Worm (Caenorhabditis elegans): Measurements from ENCODE around the gene unc-103.

Gene unc-103

ce11 chrIII:4151548-4152104, 36.4 kb downstream of the unc-103 start, which contains the start of the genes wht-3 and har-1 (continued):
- no peak for TF ChIP-seq hlh-4 (tag; optimal IDR thresholded peaks at IDR 0.05)
- no peak for TF ChIP-seq nhr-20 (tag; optimal IDR thresholded peaks at IDR 0.05)
- TF ChIP-seq mdl-1 (tag; optimal IDR thresholded peaks at IDR 0.05), result no peak
- TF ChIP-seq aly-2 (tag; optimal IDR thresholded peaks at IDR 0.05), result no peak
- TF ChIP-seq snpc-4 (tag; optimal IDR thresholded peaks at IDR 0.05), result no peak
- no peak for TF ChIP-seq nhr-90 (tag; optimal IDR thresholded peaks at IDR 0.05; ENCODE audit: poor library complexity)
- no peak for TF ChIP-seq egl-13 (tag; optimal IDR thresholded peaks at IDR 0.05)
- TF ChIP-seq ztf-11 (tag; optimal IDR thresholded peaks at IDR 0.05), result no peak
- no peak for TF ChIP-seq ces-1 (GFP tag; optimal IDR thresholded peaks at IDR 0.05)
- no peak for TF ChIP-seq lin-14 (GFP tag; optimal IDR thresholded peaks at IDR 0.05)
- TF ChIP-seq egl-27 (tag; optimal IDR thresholded peaks at IDR 0.05), result no peak
- TF ChIP-seq zip-4 (GFP tag; optimal IDR thresholded peaks at IDR 0.05), result peak; percentile 26
- no peak for TF ChIP-seq mab-9 (GFP tag; IDR thresholded peaks at IDR 0.05)
- TF ChIP-seq fkh-10 (GFP tag; optimal IDR thresholded peaks at IDR 0.05), result no peak
- TF ChIP-seq hlh-17 (GFP tag; optimal IDR thresholded peaks at IDR 0.05; ENCODE audit: borderline replicate concordance), result no peak
- TF ChIP-seq C34B4.2 (tag; optimal IDR thresholded peaks at IDR 0.05), result no peak

DNA sequence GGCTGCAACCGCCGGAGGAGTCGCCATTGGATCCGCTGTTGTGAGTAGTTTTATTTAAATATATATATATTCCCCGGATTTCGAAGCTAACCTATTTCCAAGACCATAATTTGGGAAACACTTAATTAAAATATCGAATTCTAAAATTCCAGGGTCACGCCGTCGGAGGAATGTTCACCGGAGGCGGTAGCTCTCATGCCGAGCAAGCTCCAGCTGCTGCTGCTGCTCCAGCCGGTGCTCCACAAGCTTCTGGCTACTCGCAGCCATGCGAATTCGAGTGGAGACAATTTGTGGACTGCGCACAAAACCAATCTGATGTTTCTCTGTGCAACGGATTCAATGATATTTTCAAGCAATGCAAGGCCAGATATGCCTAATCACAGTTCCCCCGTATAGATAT, 37.1 kb downstream of the unc-103 start:
- TF ChIP-seq C34B4.2 (tag; optimal IDR thresholded peaks at IDR 0.05) (no peak), sptf-1 (tag; optimal IDR thresholded peaks at IDR 0.05) (no peak), ceh-8 (GFP tag; optimal IDR thresholded peaks at IDR 0.05) (no peak), snpc-4 (tag; optimal IDR thresholded peaks at IDR 0.05) (no peak), fkh-8 (tag; optimal IDR thresholded peaks at IDR 0.05) (no peak), pqm-1 (tag; optimal IDR thresholded peaks at IDR 0.05) (no peak), lin-14 (GFP tag; optimal IDR thresholded peaks at IDR 0.05) (no peak), alr-1 (tag; optimal IDR thresholded peaks at IDR 0.05; ENCODE audit: borderline replicate concordance) (no peak), ceh-90 (tag; optimal IDR thresholded peaks at IDR 0.05) (no peak), xbp-1 (tag; optimal IDR thresholded peaks at IDR 0.05) (no peak), mdl-1 (tag; optimal IDR thresholded peaks at IDR 0.05) (no peak), mab-9 (GFP tag; IDR thresholded peaks at IDR 0.05) (no peak), ztf-11 (tag; optimal IDR thresholded peaks at IDR 0.05) (no peak), elt-2 (tag; optimal IDR thresholded peaks at IDR 0.05) (no peak), grh-1 (GFP tag; IDR thresholded peaks at IDR 0.05) (no peak), nhr-28 (tag; optimal IDR thresholded peaks at IDR 0.05) (no peak), nhr-90 (tag; optimal IDR thresholded peaks at IDR 0.05; ENCODE audit: poor library complexity) (no peak)

DNA sequence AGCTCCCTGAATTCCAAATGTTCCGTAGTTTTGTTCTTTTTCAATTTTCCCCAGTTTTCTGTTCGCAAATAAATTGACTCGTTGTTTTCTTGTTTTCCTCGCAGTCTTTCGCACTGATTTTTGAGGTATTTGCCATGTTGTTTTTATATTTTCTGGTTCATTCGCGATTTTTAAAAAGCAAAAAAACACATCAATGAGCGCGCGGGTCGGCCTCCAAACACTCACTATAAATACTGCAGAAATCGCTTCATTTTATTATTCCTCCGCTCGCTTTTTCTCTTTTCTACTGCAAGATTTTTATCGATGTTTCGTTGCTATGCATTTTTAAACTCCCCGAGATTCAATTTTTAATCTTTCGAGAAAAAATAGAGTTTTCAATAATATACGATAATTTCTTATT, 37.6 kb downstream of the unc-103 start:
- TF ChIP-seq lin-14 (GFP tag; optimal IDR thresholded peaks at IDR 0.05) (no peak), lsy-2 (tag; optimal IDR thresholded peaks at IDR 0.05) (no peak), ama-1 (optimal IDR thresholded peaks at IDR 0.05) (peak; percentile 4), irx-1 (tag; optimal IDR thresholded peaks at IDR 0.05) (no peak), ceh-90 (tag; optimal IDR thresholded peaks at IDR 0.05) (no peak), skn-1 (tag; optimal IDR thresholded peaks at IDR 0.05) (no peak), efl-1 (optimal IDR thresholded peaks at IDR 0.05) (no peak), efl-1 (GFP tag; optimal IDR thresholded peaks at IDR 0.05 in 1 of 2) (peak in 1 of 2 experiments; percentile 62), aha-1 (tag; optimal IDR thresholded peaks at IDR 0.05) (no peak), nhr-85 (tag) (no peak), nhr-71 (tag; optimal IDR thresholded peaks at IDR 0.05) (no peak), blmp-1 (tag; optimal IDR thresholded peaks at IDR 0.05) (no peak), nhr-84 (tag; optimal IDR thresholded peaks at IDR 0.05) (no peak), ets-5 (GFP tag; IDR thresholded peaks at IDR 0.05) (no peak), mef-2 (tag; optimal IDR thresholded peaks at IDR 0.05) (no peak), efl-3 (GFP tag; optimal IDR thresholded peaks at IDR 0.05) (no peak), egl-27 (tag; optimal IDR thresholded peaks at IDR 0.05) (no peak)

Measured in whole organism, L1 larva.